Fruit fly (Drosophila melanogaster): ENCODE measurements around the gene raskol.

raskol gene

DNA sequence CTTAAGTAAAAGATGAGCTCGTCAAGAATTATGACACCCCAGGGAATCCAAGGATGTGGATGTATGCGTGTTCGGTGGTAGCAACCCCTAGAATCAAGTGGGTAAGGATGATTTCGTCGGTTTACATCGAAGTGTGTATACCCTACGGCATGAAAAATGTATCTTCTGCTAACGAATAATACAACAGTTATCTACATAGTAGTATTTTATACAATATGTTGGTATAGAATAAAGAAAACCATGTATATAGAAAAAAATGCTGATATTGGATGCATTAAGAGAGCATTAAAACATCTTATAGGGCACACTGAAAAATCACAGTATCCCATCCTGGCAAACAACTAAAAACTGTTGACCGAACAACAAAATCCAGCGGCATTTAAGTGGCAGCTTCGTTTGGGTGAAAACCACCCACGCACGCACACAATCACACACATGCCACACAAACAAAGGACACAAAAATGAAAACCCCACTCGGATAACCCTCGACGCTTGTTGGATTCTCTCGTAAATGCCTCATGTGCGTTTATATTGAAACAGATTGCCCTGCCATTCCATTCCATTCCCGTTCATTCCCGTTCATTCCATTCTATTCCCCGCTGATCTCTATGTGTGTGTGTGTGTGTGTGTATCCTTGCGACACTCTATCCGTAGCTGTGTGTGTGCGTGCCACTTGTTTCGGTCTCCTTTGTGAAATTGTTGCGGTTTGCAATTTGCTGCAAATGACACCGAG lies 89.3 kb downstream of the raskol start (continued):
- no peak for TF ChIP-seq tio (GFP tag; optimal IDR thresholded peaks at IDR 0.05)
- no peak for TF ChIP-seq Dfd (GFP tag; optimal IDR thresholded peaks at IDR 0.05)
- TF ChIP-seq B-H1 (GFP tag; IDR thresholded peaks at IDR 0.05): no peak
- peak; percentile 38; the same call in 1 of the 2 replicates for TF ChIP-seq CG4404 (GFP tag; IDR thresholded peaks at IDR 0.05)
- TF ChIP-seq Optix (GFP tag; IDR thresholded peaks at IDR 0.05): no peak
- no peak for TF ChIP-seq en (GFP tag; optimal IDR thresholded peaks at IDR 0.05)
- no peak for TF ChIP-seq E2f1 (GFP tag; IDR thresholded peaks at IDR 0.05)
- TF ChIP-seq jigr1 (GFP tag; IDR thresholded peaks at IDR 0.05): no peak
- peak; percentile 28 for TF ChIP-seq CG10267 (tag; optimal IDR thresholded peaks at IDR 0.05)
- TF ChIP-seq croc (GFP tag; conservative IDR thresholded peaks at IDR 0.05): peak; percentile 19; the same call in 1 of the 3 replicates
- TF ChIP-seq Deaf1 (tag; optimal IDR thresholded peaks at IDR 0.05): no peak
- no peak for TF ChIP-seq CG15011 (GFP tag; optimal IDR thresholded peaks at IDR 0.05)
- peak; percentile 22 for TF ChIP-seq CG16815 (GFP tag; optimal IDR thresholded peaks at IDR 0.05)
- TF ChIP-seq CG1647 (GFP tag; optimal IDR thresholded peaks at IDR 0.05): no peak
- peak; percentile 36; the same call in 1 of the 2 replicates for TF ChIP-seq HLH3B (GFP tag; IDR thresholded peaks at IDR 0.05)
- TF ChIP-seq pan (optimal IDR thresholded peaks at IDR 0.05): no peak
- peak in 1 of 2 experiments; percentile 34 for TF ChIP-seq pan (GFP tag; optimal IDR thresholded peaks at IDR 0.05 in 1 of 2, IDR thresholded peaks at IDR 0.05 in 1 of 2)
- TF ChIP-seq Dek (tag; optimal IDR thresholded peaks at IDR 0.05): no peak
- peak in 1 of 3 experiments; percentile 64 for TF ChIP-seq lola (GFP tag; optimal IDR thresholded peaks at IDR 0.05)
- peak; percentile 31; the same call in 1 of the 2 replicates for TF ChIP-seq H2.0 (GFP tag; IDR thresholded peaks at IDR 0.05)
- TF ChIP-seq ATbp (GFP tag; optimal IDR thresholded peaks at IDR 0.05): peak; percentile 25
- peak; percentile 58 for TF ChIP-seq CG7839 (tag; optimal IDR thresholded peaks at IDR 0.05)
- no peak for TF ChIP-seq CG17912 (GFP tag; optimal IDR thresholded peaks at IDR 0.05)
- no peak for TF ChIP-seq Dll (GFP tag; IDR thresholded peaks at IDR 0.05; ENCODE audit: partially characterized antibody)
- no peak for TF ChIP-seq gt (GFP tag; IDR thresholded peaks at IDR 0.05)
- no peak for TF ChIP-seq Ravus (GFP tag; IDR thresholded peaks at IDR 0.05)
- no peak for TF ChIP-seq CG30431 (GFP tag; optimal IDR thresholded peaks at IDR 0.05)
- TF ChIP-seq Ssrp (tag; optimal IDR thresholded peaks at IDR 0.05): peak; percentile 24
- no peak for TF ChIP-seq toy (GFP tag; IDR thresholded peaks at IDR 0.05)
- no peak for TF ChIP-seq odd (GFP tag; optimal IDR thresholded peaks at IDR 0.05)
- no peak for TF ChIP-seq CG31388 (GFP tag; optimal IDR thresholded peaks at IDR 0.05)
- no peak for TF ChIP-seq Eip74EF (GFP tag; optimal IDR thresholded peaks at IDR 0.05)
- TF ChIP-seq twi (tag; optimal IDR thresholded peaks at IDR 0.05): peak; percentile 20
- TF ChIP-seq Bdp1 (GFP tag; optimal IDR thresholded peaks at IDR 0.05): no peak
- peak; percentile 89 for TF ChIP-seq CG10274 (GFP tag; optimal IDR thresholded peaks at IDR 0.05)
- no peak for TF ChIP-seq Hsf (GFP tag; optimal IDR thresholded peaks at IDR 0.05)
- TF ChIP-seq lab (GFP tag; optimal IDR thresholded peaks at IDR 0.05): peak; percentile 41

DNA sequence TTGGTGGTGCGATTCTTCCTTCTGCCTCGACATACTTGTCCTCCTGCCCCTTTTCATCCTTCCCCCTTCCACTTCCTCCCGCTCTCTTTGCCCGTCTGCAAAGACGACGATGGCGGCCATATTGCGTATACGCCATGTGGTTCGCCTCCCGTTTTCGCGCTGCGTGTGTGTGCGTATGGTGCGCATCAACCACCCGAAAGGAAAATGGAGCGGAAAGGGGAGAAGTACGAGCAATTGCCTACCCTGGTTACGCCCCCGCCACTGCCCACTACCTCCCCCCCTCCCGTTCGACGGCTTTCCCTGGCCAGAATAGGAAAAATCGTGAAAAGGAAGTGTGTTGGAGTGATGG lies 89.8 kb downstream of the raskol start:
- TF ChIP-seq cg (GFP tag; optimal IDR thresholded peaks at IDR 0.05) (peak; percentile 33), CG7372 (GFP tag; IDR thresholded peaks at IDR 0.05) (peak; percentile 79), CG12769 (tag; optimal IDR thresholded peaks at IDR 0.05) (no peak), tll (GFP tag; optimal IDR thresholded peaks at IDR 0.05) (no peak), scrt (GFP tag; optimal IDR thresholded peaks at IDR 0.05) (no peak), ase (GFP tag; IDR thresholded peaks at IDR 0.05) (no peak), Deaf1 (tag; optimal IDR thresholded peaks at IDR 0.05) (peak; percentile 18), abd-A (tag; optimal IDR thresholded peaks at IDR 0.05) (peak; percentile 67), Nf-YB (GFP tag; optimal IDR thresholded peaks at IDR 0.05) (peak; percentile 55), Bgb (GFP tag; IDR thresholded peaks at IDR 0.05; ENCODE audit: partially characterized antibody) (peak; percentile 10; the same call in 1 of the 2 replicates), bsh (GFP tag; optimal IDR thresholded peaks at IDR 0.05) (no peak), ewg (GFP tag; optimal IDR thresholded peaks at IDR 0.05) (peak; percentile 56), gce (GFP tag; IDR thresholded peaks at IDR 0.05) (no peak), sens-2 (GFP tag; IDR thresholded peaks at IDR 0.05) (no peak), Neu2 (GFP tag; optimal IDR thresholded peaks at IDR 0.05; ENCODE audit: borderline replicate concordance) (no peak)
